Fruit fly (Drosophila melanogaster): Measurements from ENCODE around the gene CG11563.
A peak's percentile ranks its signal among the peaks of the same experiment; 100 is the strongest.

The CG11563 gene

DNA sequence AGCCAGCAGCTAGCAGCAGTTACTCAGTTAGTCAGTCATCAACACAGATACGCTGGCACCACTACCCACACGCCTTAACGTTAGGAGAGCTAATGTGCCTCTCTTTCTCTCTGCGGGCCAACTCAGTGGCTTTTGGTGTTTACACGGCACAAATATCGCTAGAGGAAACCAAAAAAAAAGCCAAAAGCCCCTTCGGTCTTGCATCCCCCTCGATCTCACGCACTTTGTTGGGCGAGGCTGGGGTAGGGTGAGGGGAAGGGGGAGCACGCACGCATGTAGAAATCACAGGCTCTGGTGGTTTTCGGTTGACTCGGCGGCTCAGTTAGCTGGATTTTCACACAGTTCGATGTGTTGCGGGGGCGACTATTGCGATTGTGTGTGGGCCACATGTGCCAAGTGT, 14.9 kb upstream of the CG11563 start (continued):
- no peak for TF ChIP-seq prd (optimal IDR thresholded peaks at IDR 0.05)
- 0 out of 3 replicates have a peak, but pooled peaks have one; percentile 7 for TF ChIP-seq prd (GFP tag; IDR thresholded peaks at IDR 0.05)
- no peak for TF ChIP-seq Meics (GFP tag; optimal IDR thresholded peaks at IDR 0.05)
- no peak for TF ChIP-seq CG30431 (GFP tag; optimal IDR thresholded peaks at IDR 0.05)
- TF ChIP-seq Doc2 (GFP tag; IDR thresholded peaks at IDR 0.05), result no peak
- TF ChIP-seq Ravus (GFP tag; IDR thresholded peaks at IDR 0.05), result no peak
- no peak for TF ChIP-seq CG2889 (GFP tag; IDR thresholded peaks at IDR 0.05)
- peak; percentile 52; the same call in 1 of the 3 replicates for TF ChIP-seq so (GFP tag; IDR thresholded peaks at IDR 0.05)
- TF ChIP-seq CG31388 (GFP tag; optimal IDR thresholded peaks at IDR 0.05), result no peak
- no peak for TF ChIP-seq insv (GFP tag; optimal IDR thresholded peaks at IDR 0.05)
- TF ChIP-seq unpg (GFP tag; optimal IDR thresholded peaks at IDR 0.05), result no peak
- TF ChIP-seq CG14710 (tag; optimal IDR thresholded peaks at IDR 0.05), result no peak
- TF ChIP-seq CG6175 (GFP tag; IDR thresholded peaks at IDR 0.05), result no peak
- TF ChIP-seq slp2 (GFP tag; optimal IDR thresholded peaks at IDR 0.05), result no peak
- peak; percentile 29; the same call in 1 of the 2 replicates for TF ChIP-seq CG32532 (GFP tag; IDR thresholded peaks at IDR 0.05)
- peak; percentile 58 for TF ChIP-seq B-H2 (GFP tag; optimal IDR thresholded peaks at IDR 0.05)
- TF ChIP-seq emc (GFP tag; optimal IDR thresholded peaks at IDR 0.05), result no peak
- TF ChIP-seq CG10366 (GFP tag; IDR thresholded peaks at IDR 0.05), result no peak
- no peak for TF ChIP-seq CG31224 (GFP tag; IDR thresholded peaks at IDR 0.05)
- TF ChIP-seq D19A (tag; optimal IDR thresholded peaks at IDR 0.05), result no peak
- TF ChIP-seq pita (GFP tag; optimal IDR thresholded peaks at IDR 0.05), result no peak
- no peak for TF ChIP-seq Dp (GFP tag; optimal IDR thresholded peaks at IDR 0.05)
- TF ChIP-seq H15 (GFP tag; IDR thresholded peaks at IDR 0.05), result no peak
- no peak for TF ChIP-seq Dip2 (GFP tag; IDR thresholded peaks at IDR 0.05)
- no peak for TF ChIP-seq Ssrp (tag; optimal IDR thresholded peaks at IDR 0.05)
- no peak for TF ChIP-seq CG6765 (GFP tag; optimal IDR thresholded peaks at IDR 0.05)
- peak; percentile 27 for TF ChIP-seq HmgZ (tag; optimal IDR thresholded peaks at IDR 0.05)
- TF ChIP-seq CG9609 (GFP tag; optimal IDR thresholded peaks at IDR 0.05), result no peak
- 0 out of 3 replicates have a peak, but pooled peaks have one; percentile 6 for TF ChIP-seq row (GFP tag; IDR thresholded peaks at IDR 0.05)
- no peak for TF ChIP-seq CG11093 (GFP tag; IDR thresholded peaks at IDR 0.05)
- no peak for TF ChIP-seq chn (GFP tag; optimal IDR thresholded peaks at IDR 0.05)
- no peak for TF ChIP-seq CHES-1-like (GFP tag; optimal IDR thresholded peaks at IDR 0.05)
- TF ChIP-seq Antp (GFP tag; optimal IDR thresholded peaks at IDR 0.05), result no peak
- no peak for TF ChIP-seq CG6689 (GFP tag; IDR thresholded peaks at IDR 0.05)
- peak; percentile 10 for TF ChIP-seq CG13296 (GFP tag; optimal IDR thresholded peaks at IDR 0.05)
- no peak for TF ChIP-seq corto (GFP tag; optimal IDR thresholded peaks at IDR 0.05)
- TF ChIP-seq slou (GFP tag; optimal IDR thresholded peaks at IDR 0.05), result no peak
- no peak for TF ChIP-seq Lpt (GFP tag; optimal IDR thresholded peaks at IDR 0.05)
- TF ChIP-seq CG3995 (GFP tag; optimal IDR thresholded peaks at IDR 0.05), result no peak
- no peak for TF ChIP-seq knrl (GFP tag; IDR thresholded peaks at IDR 0.05; ENCODE audit: partially characterized antibody)
- TF ChIP-seq Lhr (GFP tag; optimal IDR thresholded peaks at IDR 0.05), result no peak
- TF ChIP-seq CG18011 (GFP tag; optimal IDR thresholded peaks at IDR 0.05), result no peak
- no peak for TF ChIP-seq aop (GFP tag; IDR thresholded peaks at IDR 0.05)
- TF ChIP-seq CG17612 (GFP tag; IDR thresholded peaks at IDR 0.05), result no peak
- no peak for TF ChIP-seq NC2β (GFP tag; optimal IDR thresholded peaks at IDR 0.05)
- TF ChIP-seq her (GFP tag; optimal IDR thresholded peaks at IDR 0.05), result no peak
- no peak for TF ChIP-seq CG2875 (GFP tag; optimal IDR thresholded peaks at IDR 0.05)
- no peak; the same call in 1 of the 2 replicates for TF ChIP-seq sens-2 (GFP tag; IDR thresholded peaks at IDR 0.05)
- no peak for TF ChIP-seq shn (GFP tag; optimal IDR thresholded peaks at IDR 0.05)
- TF ChIP-seq CG9727 (GFP tag; optimal IDR thresholded peaks at IDR 0.05), result no peak
- no peak for TF ChIP-seq CG14965 (GFP tag; optimal IDR thresholded peaks at IDR 0.05; ENCODE audit: borderline replicate concordance)
- no peak for TF ChIP-seq CG12236 (GFP tag; optimal IDR thresholded peaks at IDR 0.05)
- TF ChIP-seq CG3847 (GFP tag; IDR thresholded peaks at IDR 0.05), result no peak
